Worm (Caenorhabditis elegans) whole organism, late embryonic: ENCODE measurements around the gene F55C9.11.

ENCODE experiments used
- K02D7.2 ChIP-seq: sonication (generic microtip); optimal IDR thresholded peaks from 2 replicates; lab custom pipeline; 2017; ENCODE audit warnings: mild to moderate bottlenecking, missing genetic modification characterization, missing compliant biosample characterization
- ama-1 ChIP-seq: fragments of 150-350 bp; optimal IDR thresholded peaks from 2 replicates; lab custom pipeline; 2014
- ceh-30 ChIP-seq: fragments of 150-350 bp; optimal IDR thresholded peaks from 2 replicates; lab custom pipeline; 2014; ENCODE audit warnings: missing biosample characterization, missing genetic modification characterization
- ceh-34 ChIP-seq: sonication (generic microtip); optimal IDR thresholded peaks from 2 replicates; lab custom pipeline; 2016; ENCODE audit warnings: mild to moderate bottlenecking, missing genetic modification characterization, missing compliant biosample characterization
- ceh-45 ChIP-seq: fragments of 200-800 bp; sonication (Bioruptor generic); IDR thresholded peaks from 2 replicates; pipeline ENCODE4 v1.3.6; 2022; ENCODE audit warnings: missing genetic modification reagents, missing genetic modification characterization, missing compliant biosample characterization
- elt-4 ChIP-seq: sonication (generic microtip); optimal IDR thresholded peaks from 2 replicates; lab custom pipeline; 2016; ENCODE audit warnings: missing genetic modification characterization, missing compliant biosample characterization
- hlh-13 ChIP-seq: fragments of 200-800 bp; sonication (Bioruptor generic); optimal IDR thresholded peaks from 2 replicates; lab custom pipeline; 2018; ENCODE audit warnings: mild to moderate bottlenecking, missing genetic modification characterization, missing compliant biosample characterization
- nfya-1 ChIP-seq: sonication (generic microtip); optimal IDR thresholded peaks from 2 replicates; lab custom pipeline; 2017; ENCODE audit warnings: missing genetic modification characterization, mild to moderate bottlenecking, missing compliant biosample characterization, antibody characterized with exemption, moderate library complexity
- syd-9 ChIP-seq: sonication (generic microtip); optimal IDR thresholded peaks from 2 replicates; lab custom pipeline; 2016; ENCODE audit warnings: mild to moderate bottlenecking, missing genetic modification characterization, moderate library complexity, missing compliant biosample characterization

DNA sequence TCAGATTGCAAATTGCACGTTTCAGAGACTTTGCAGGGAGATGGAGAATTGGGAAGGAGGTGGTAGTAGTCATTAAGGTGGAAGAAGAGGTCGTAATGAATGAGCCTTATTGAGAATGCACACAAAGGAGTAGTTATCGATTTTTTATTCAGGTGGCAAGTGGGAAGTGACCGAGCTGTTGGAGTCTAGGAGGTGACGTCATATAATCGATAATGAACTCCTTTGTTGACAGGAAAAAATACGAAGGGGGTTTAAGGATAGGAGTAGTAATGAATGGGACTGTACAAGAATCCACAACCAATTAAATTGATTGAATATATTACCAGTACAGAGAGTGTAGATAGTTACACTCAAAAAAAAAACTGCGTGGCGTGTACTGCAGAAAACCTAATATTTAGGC is 7.6 kb downstream of the F55C9.11 start, which contains the start of gene fbxb-62:
- no peak for TF ChIP-seq syd-9 (tag; lab: Kevin White, UChicago)
- no peak for TF ChIP-seq ceh-45
- no peak for TF ChIP-seq hlh-13 (GFP tag; lab: Kevin White, UChicago)
- no peak for TF ChIP-seq ceh-30
- no peak for TF ChIP-seq elt-4 (tag; lab: Kevin White, UChicago)
- no peak for TF ChIP-seq ceh-34 (tag; lab: Kevin White, UChicago)
- no peak for TF ChIP-seq ama-1 (lab: Kevin White, UChicago)
- TF ChIP-seq K02D7.2 (tag; lab: Kevin White, UChicago): no peak
- no peak for TF ChIP-seq nfya-1 (tag; lab: Kevin White, UChicago)
